1 fruit fly cellular context compared by ENCODE assay signal in the genomic region with DNA sequence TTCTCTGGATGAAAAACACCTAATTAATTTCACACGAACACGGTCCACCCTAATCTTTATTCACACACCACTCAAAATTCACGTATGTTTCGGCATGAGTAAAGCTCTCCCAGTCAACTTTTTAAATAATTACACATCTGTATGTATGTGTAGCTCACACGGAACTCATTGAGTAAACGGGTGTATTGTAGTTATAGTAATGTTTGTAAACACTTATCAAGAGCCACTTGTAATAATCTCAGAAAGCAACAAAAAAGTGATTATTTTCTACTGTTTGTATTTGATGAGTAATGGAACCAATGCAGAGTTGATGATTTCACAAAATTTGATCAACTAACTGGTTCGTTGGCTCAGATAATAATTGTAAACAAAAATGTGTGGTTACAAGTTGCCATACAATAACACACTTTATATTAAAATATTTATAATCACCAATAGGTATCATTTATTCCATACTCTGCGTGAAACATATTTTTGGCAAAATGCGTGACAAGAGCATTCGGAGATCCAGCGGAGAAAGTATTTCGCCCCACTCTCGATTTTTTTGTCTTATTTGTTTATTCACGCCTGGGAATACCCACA.
TF ChIP-seq lines count a peak whose summit lies in the region.

No protein-coding gene starts in this region.

TF ChIP-seq in whole organism, embryonic, 481 proteins besides CTCF, POLR2A, EP300 and RAD21 (continued from another document):
- no peak for TF ChIP-seq CG15073 (GFP tag; optimal IDR thresholded peaks at IDR 0.05; lab: Kevin White, UChicago)
- peak; percentile 6 for TF ChIP-seq CG12659 (GFP tag; optimal IDR thresholded peaks at IDR 0.05; lab: Kevin White, UChicago)
- peak; percentile 10 for TF ChIP-seq CG30403 (GFP tag; optimal IDR thresholded peaks at IDR 0.05; lab: Kevin White, UChicago)
- TF ChIP-seq tgo (GFP tag; IDR thresholded peaks at IDR 0.05; lab: Robert Waterston, UW), result peak; percentile 24; the same call in 1 of the 3 replicates
- TF ChIP-seq CG6272 (GFP tag; IDR thresholded peaks at IDR 0.05; lab: Robert Waterston, UW), result no peak
- no peak for TF ChIP-seq CG4820 (GFP tag; optimal IDR thresholded peaks at IDR 0.05; lab: Kevin White, UChicago)
- no peak for TF ChIP-seq odd (GFP tag; optimal IDR thresholded peaks at IDR 0.05; lab: Kevin White, UChicago)
- TF ChIP-seq D19B (GFP tag; optimal IDR thresholded peaks at IDR 0.05; lab: Kevin White, UChicago), result peak; percentile 70
- peak; percentile 12 for TF ChIP-seq chn (GFP tag; optimal IDR thresholded peaks at IDR 0.05; lab: Kevin White, UChicago)
- TF ChIP-seq Dip3 (GFP tag; optimal IDR thresholded peaks at IDR 0.05; lab: Kevin White, UChicago), result peak; percentile 31
- 0 out of 3 replicates have a peak, but pooled peaks have one; percentile 10 for TF ChIP-seq CG14050 (GFP tag; IDR thresholded peaks at IDR 0.05; lab: Robert Waterston, UW)
- no peak for TF ChIP-seq CG31388 (GFP tag; optimal IDR thresholded peaks at IDR 0.05; lab: Kevin White, UChicago)
- TF ChIP-seq Usf (GFP tag; optimal IDR thresholded peaks at IDR 0.05; lab: Kevin White, UChicago), result no peak
- TF ChIP-seq CG4730 (GFP tag; IDR thresholded peaks at IDR 0.05; lab: Robert Waterston, UW), result peak; percentile 21; the same call in 1 of the 2 replicates
- peak; percentile 40 for TF ChIP-seq CG7839 (tag; optimal IDR thresholded peaks at IDR 0.05; lab: Kevin White, UChicago)
- TF ChIP-seq CG1603 (tag; optimal IDR thresholded peaks at IDR 0.05; lab: Kevin White, UChicago), result peak; percentile 60
- TF ChIP-seq CG11398 (GFP tag; optimal IDR thresholded peaks at IDR 0.05; lab: Kevin White, UChicago), result no peak
- no peak for TF ChIP-seq Sry-δ (GFP tag; optimal IDR thresholded peaks at IDR 0.05; lab: Kevin White, UChicago)
- TF ChIP-seq Dek (tag; optimal IDR thresholded peaks at IDR 0.05; lab: Kevin White, UChicago), result peak; percentile 5
- TF ChIP-seq ranshi (GFP tag; IDR thresholded peaks at IDR 0.05; lab: Robert Waterston, UW), result 0 out of 2 replicates have a peak, but pooled peaks have one; percentile 24
- no peak for TF ChIP-seq Ets97D (GFP tag; optimal IDR thresholded peaks at IDR 0.05; lab: Kevin White, UChicago)
- TF ChIP-seq gem (tag; optimal IDR thresholded peaks at IDR 0.05; lab: Kevin White, UChicago), result peak; percentile 76
- TF ChIP-seq CG32532 (GFP tag; IDR thresholded peaks at IDR 0.05; lab: Robert Waterston, UW), result 0 out of 2 replicates have a peak, but pooled peaks have one; percentile 15
- TF ChIP-seq usp (GFP tag; optimal IDR thresholded peaks at IDR 0.05; lab: Kevin White, UChicago), result no peak
- TF ChIP-seq CG14014 (GFP tag; IDR thresholded peaks at IDR 0.05; lab: Robert Waterston, UW), result peak; percentile 40; the same call in 1 of the 2 replicates
- no peak for TF ChIP-seq CG10267 (tag; optimal IDR thresholded peaks at IDR 0.05; lab: Kevin White, UChicago)
- peak; percentile 31 for TF ChIP-seq CG9437 (GFP tag; optimal IDR thresholded peaks at IDR 0.05; lab: Kevin White, UChicago)
- peak; percentile 65 for TF ChIP-seq CG2120 (GFP tag; optimal IDR thresholded peaks at IDR 0.05; lab: Kevin White, UChicago)
- no peak for TF ChIP-seq lov (optimal IDR thresholded peaks at IDR 0.05; lab: Kevin White, UChicago)
- no peak for TF ChIP-seq lov (GFP tag; IDR thresholded peaks at IDR 0.05; lab: Robert Waterston, UW)
- TF ChIP-seq Xbp1 (GFP tag; optimal IDR thresholded peaks at IDR 0.05; lab: Kevin White, UChicago), result peak; percentile 53
- TF ChIP-seq gt (GFP tag; IDR thresholded peaks at IDR 0.05; lab: Robert Waterston, UW), result no peak
- no peak for TF ChIP-seq NC2α (GFP tag; optimal IDR thresholded peaks at IDR 0.05; lab: Kevin White, UChicago)
- TF ChIP-seq Dll (GFP tag; IDR thresholded peaks at IDR 0.05; lab: Robert Waterston, UW; ENCODE audit: partially characterized antibody), result no peak
- no peak for TF ChIP-seq Bdp1 (GFP tag; optimal IDR thresholded peaks at IDR 0.05; lab: Kevin White, UChicago)
- peak in 1 of 2 experiments; percentile 44 for TF ChIP-seq eve (GFP tag; optimal IDR thresholded peaks at IDR 0.05; lab: Kevin White, UChicago)
- no peak for TF ChIP-seq gsb-n (tag; optimal IDR thresholded peaks at IDR 0.05; lab: Kevin White, UChicago)
- peak; percentile 38 for TF ChIP-seq CG8924 (tag; optimal IDR thresholded peaks at IDR 0.05; lab: Kevin White, UChicago)
- peak; percentile 50 for TF ChIP-seq cg (GFP tag; optimal IDR thresholded peaks at IDR 0.05; lab: Kevin White, UChicago)
- peak; percentile 73 for TF ChIP-seq slbo (GFP tag; IDR thresholded peaks at IDR 0.05; lab: Robert Waterston, UW)
- TF ChIP-seq CG3726 (GFP tag; IDR thresholded peaks at IDR 0.05; lab: Robert Waterston, UW), result no peak
- no peak for TF ChIP-seq mirr (GFP tag; optimal IDR thresholded peaks at IDR 0.05; lab: Kevin White, UChicago)
- TF ChIP-seq CG10274 (GFP tag; optimal IDR thresholded peaks at IDR 0.05; lab: Kevin White, UChicago), result no peak
- no peak for TF ChIP-seq CG13775 (GFP tag; optimal IDR thresholded peaks at IDR 0.05; lab: Kevin White, UChicago)
- TF ChIP-seq tio (GFP tag; optimal IDR thresholded peaks at IDR 0.05; lab: Kevin White, UChicago), result peak; percentile 62
- TF ChIP-seq sug (tag; optimal IDR thresholded peaks at IDR 0.05; lab: Kevin White, UChicago), result peak; percentile 59
- TF ChIP-seq CG16815 (GFP tag; optimal IDR thresholded peaks at IDR 0.05; lab: Kevin White, UChicago), result peak; percentile 20
- no peak for TF ChIP-seq sens (GFP tag; lab: Kevin White, UChicago)
- peak; percentile 60; the same call in 1 of the 2 replicates for TF ChIP-seq Atf6 (GFP tag; IDR thresholded peaks at IDR 0.05; lab: Robert Waterston, UW)
- TF ChIP-seq Hey (tag; optimal IDR thresholded peaks at IDR 0.05; lab: Kevin White, UChicago), result no peak
- TF ChIP-seq Hr51 (GFP tag; optimal IDR thresholded peaks at IDR 0.05; lab: Kevin White, UChicago), result no peak
- no peak for TF ChIP-seq kni (GFP tag; optimal IDR thresholded peaks at IDR 0.05; lab: Kevin White, UChicago)
- TF ChIP-seq CG31365 (tag; optimal IDR thresholded peaks at IDR 0.05; lab: Kevin White, UChicago), result no peak
- peak; percentile 28; the same call in 1 of the 2 replicates for TF ChIP-seq lmd (GFP tag; IDR thresholded peaks at IDR 0.05; lab: Robert Waterston, UW)
